Worm (Caenorhabditis elegans) whole organism, young adult: Measurements from ENCODE around the gene F59A1.12.

Source experiments
- B0019.2 ChIP-seq: fragments of 200-800 bp; sonication (Bioruptor generic); conservative IDR thresholded peaks from 2 replicates; pipeline ENCODE4 v1.3.6; 2022; ENCODE audit warnings: missing genetic modification reagents, missing genetic modification characterization, missing compliant biosample characterization
- B0035.1 ChIP-seq: sonication (generic microtip); optimal IDR thresholded peaks from 2 replicates; lab custom pipeline; 2016; ENCODE audit warnings: missing genetic modification characterization, mild to moderate bottlenecking, missing compliant biosample characterization, missing genotype, missing genetic modification reagents
- C06A6.2 ChIP-seq: fragments of 200-800 bp; sonication (Bioruptor generic); conservative IDR thresholded peaks from 2 replicates; pipeline ENCODE4 v1.3.6; 2022; ENCODE audit warnings: missing genetic modification characterization, missing compliant biosample characterization
- C17E4.6 ChIP-seq: fragments of 200-800 bp; sonication (Bioruptor generic); IDR thresholded peaks from 2 replicates; pipeline ENCODE4 v1.3.6; 2022; ENCODE audit warnings: missing genetic modification reagents, missing genetic modification characterization, missing compliant biosample characterization
- D2030.7 ChIP-seq: fragments of 200-800 bp; sonication (Bioruptor generic); IDR thresholded peaks from 2 replicates; pipeline ENCODE4 v1.3.6; 2022; ENCODE audit warnings: missing genetic modification reagents, missing genetic modification characterization, missing compliant biosample characterization
- F22D6.2 ChIP-seq: sonication (generic microtip); optimal IDR thresholded peaks from 2 replicates; lab custom pipeline; 2016; ENCODE audit warnings: mild to moderate bottlenecking, missing genetic modification characterization, missing compliant biosample characterization
- F23B12.7 ChIP-seq: sonication (generic microtip); optimal IDR thresholded peaks from 2 replicates; lab custom pipeline; 2017; ENCODE audit warnings: missing genetic modification characterization, mild to moderate bottlenecking, missing compliant biosample characterization, antibody characterized with exemption, moderate library complexity; ENCODE audit not compliant: insufficient read depth
- F39B2.1 ChIP-seq: fragments of 200-800 bp; sonication (Bioruptor generic); IDR thresholded peaks from 2 replicates; pipeline ENCODE4 v1.3.6; 2022; ENCODE audit warnings: missing genetic modification reagents, missing genetic modification characterization, missing compliant biosample characterization
- F57A8.1 ChIP-seq: fragments of 200-800 bp; sonication (Bioruptor generic); optimal IDR thresholded peaks from 2 replicates; lab custom pipeline; 2018; ENCODE audit warnings: mild to moderate bottlenecking, missing genetic modification characterization, moderate library complexity, missing compliant biosample characterization
- F57C9.4 ChIP-seq: sonication (generic microtip); optimal IDR thresholded peaks from 2 replicates; lab custom pipeline; 2017; ENCODE audit warnings: mild to moderate bottlenecking, missing genetic modification characterization, missing compliant biosample characterization
- K11D2.4 ChIP-seq: fragments of 200-800 bp; sonication (Bioruptor generic); IDR thresholded peaks from 2 replicates; pipeline ENCODE4 v1.3.6; 2022; ENCODE audit warnings: missing genetic modification reagents, missing genetic modification characterization, missing compliant biosample characterization
- T07F8.4 ChIP-seq: sonication (generic microtip); optimal IDR thresholded peaks from 2 replicates; lab custom pipeline; 2016; ENCODE audit warnings: mild to moderate bottlenecking, missing genetic modification characterization, moderate library complexity, missing compliant biosample characterization
- Y67H2A.10 ChIP-seq: fragments of 200-800 bp; sonication (Bioruptor generic); conservative IDR thresholded peaks from 2 replicates; pipeline ENCODE4 v1.3.6; 2022; ENCODE audit warnings: missing genetic modification reagents, missing genetic modification characterization, missing compliant biosample characterization
- Y79H2A.3 ChIP-seq: fragments of 200-800 bp; sonication (Bioruptor generic); conservative IDR thresholded peaks from 2 replicates; pipeline ENCODE4 v1.3.6; 2022; ENCODE audit warnings: missing genetic modification reagents, missing genetic modification characterization, missing compliant biosample characterization
- Y95B8A.8 ChIP-seq: fragments of 200-800 bp; sonication (Bioruptor generic); IDR thresholded peaks from 2 replicates; pipeline ENCODE4 v1.3.6; 2022; ENCODE audit warnings: missing genetic modification reagents, missing genetic modification characterization, missing compliant biosample characterization
- atf-7 ChIP-seq: sonication (generic microtip); optimal IDR thresholded peaks from 2 replicates; lab custom pipeline; 2017; ENCODE audit warnings: mild to moderate bottlenecking, missing genetic modification characterization, missing compliant biosample characterization
- bed-2 ChIP-seq: fragments of 200-800 bp; sonication (Bioruptor generic); IDR thresholded peaks from 2 replicates; pipeline ENCODE4 v1.3.6; 2022; ENCODE audit warnings: missing genetic modification reagents, missing genetic modification characterization, missing compliant biosample characterization
- ccch-3 ChIP-seq: fragments of 200-800 bp; sonication (Bioruptor generic); optimal IDR thresholded peaks from 2 replicates; lab custom pipeline; 2018; ENCODE audit warnings: mild to moderate bottlenecking, missing genetic modification characterization, missing compliant biosample characterization
- cebp-1 ChIP-seq, 2 experiments: fragments of 200-800 bp in 1 of 2; sonication (Bioruptor generic) in 1 of 2; sonication (generic microtip) in 1 of 2; IDR thresholded peaks in 1 of 2; optimal IDR thresholded peaks in 1 of 2; 2 replicates each; pipeline versions ENCODE4 v1.3.6 to Lab custom; 2017 to 2022; ENCODE audit warnings: missing compliant biosample characterization in 2 of 2, missing genetic modification characterization in 2 of 2, mild to moderate bottlenecking in 1 of 2, missing genetic modification reagents in 1 of 2, moderate library complexity in 1 of 2
- ceh-100 ChIP-seq: fragments of 200-800 bp; sonication (Bioruptor generic); IDR thresholded peaks from 2 replicates; pipeline ENCODE4 v1.3.6; 2022; ENCODE audit warnings: missing genetic modification reagents, missing genetic modification characterization, missing compliant biosample characterization
- ceh-58 ChIP-seq: fragments of 200-800 bp; sonication (Bioruptor generic); IDR thresholded peaks from 2 replicates; pipeline ENCODE4 v1.3.6; 2022; ENCODE audit warnings: missing genetic modification characterization, missing compliant biosample characterization
- die-1 ChIP-seq: sonication (generic microtip); optimal IDR thresholded peaks from 2 replicates; lab custom pipeline; 2016; ENCODE audit warnings: missing genotype, mild to moderate bottlenecking, missing genetic modification characterization, missing compliant biosample characterization
- efl-1 ChIP-seq: fragments of 150-350 bp; optimal IDR thresholded peaks from 2 replicates; lab custom pipeline; 2014; ENCODE audit warnings: missing biosample characterization, missing genetic modification reagents, missing genetic modification characterization
- egrh-3 ChIP-seq: fragments of 200-800 bp; sonication (Bioruptor generic); IDR thresholded peaks from 2 replicates; pipeline ENCODE4 v1.3.6; 2022; ENCODE audit warnings: missing genetic modification reagents, missing genetic modification characterization, missing compliant biosample characterization
- ekl-4 ChIP-seq: fragments of 200-800 bp; sonication (Bioruptor generic); IDR thresholded peaks from 2 replicates; pipeline ENCODE4 v1.3.6; 2022; ENCODE audit warnings: missing genetic modification reagents, missing genetic modification characterization, missing compliant biosample characterization
- gei-17 ChIP-seq: fragments of 200-800 bp; sonication (Bioruptor generic); optimal IDR thresholded peaks from 2 replicates; lab custom pipeline; 2018; ENCODE audit warnings: mild to moderate bottlenecking, missing genetic modification characterization, missing compliant biosample characterization
- hlh-12 ChIP-seq: sonication (generic microtip); optimal IDR thresholded peaks from 2 replicates; lab custom pipeline; 2016; ENCODE audit warnings: missing genetic modification characterization, missing compliant biosample characterization
- lag-1 ChIP-seq: fragments of 200-800 bp; sonication (Bioruptor generic); IDR thresholded peaks from 2 replicates; pipeline ENCODE4 v1.3.6; 2022; ENCODE audit warnings: missing genetic modification reagents, missing genetic modification characterization, missing compliant biosample characterization
- let-607 ChIP-seq, 2 experiments: fragments of 200-800 bp in 1 of 2; sonication (Bioruptor generic) in 1 of 2; sonication (generic microtip) in 1 of 2; optimal IDR thresholded peaks; 2 replicates each; lab custom pipeline; 2016 to 2018; ENCODE audit warnings: mild to moderate bottlenecking in 2 of 2, missing compliant biosample characterization in 2 of 2, missing genetic modification characterization in 2 of 2, moderate library complexity in 2 of 2, missing genotype in 1 of 2
- lsy-27 ChIP-seq: sonication (generic microtip); optimal IDR thresholded peaks from 2 replicates; lab custom pipeline; 2017; ENCODE audit warnings: missing genetic modification characterization, mild to moderate bottlenecking, missing compliant biosample characterization, antibody characterized with exemption, missing genotype, borderline replicate concordance; ENCODE audit not compliant: insufficient read depth
- nfya-2 ChIP-seq: fragments of 200-800 bp; sonication (Bioruptor generic); IDR thresholded peaks from 2 replicates; pipeline ENCODE4 v1.3.6; 2022; ENCODE audit warnings: missing genetic modification reagents, missing genetic modification characterization, missing compliant biosample characterization
- nfyb-1 ChIP-seq: fragments of 200-800 bp; sonication (Bioruptor generic); IDR thresholded peaks from 2 replicates; pipeline ENCODE4 v1.3.6; 2022; ENCODE audit warnings: missing genetic modification reagents, missing genetic modification characterization, missing compliant biosample characterization
- nhr-120 ChIP-seq: fragments of 200-800 bp; sonication (Bioruptor generic); IDR thresholded peaks from 2 replicates; pipeline ENCODE4 v1.3.6; 2022; ENCODE audit warnings: missing genetic modification characterization, missing compliant biosample characterization
- nhr-80 ChIP-seq: sonication (generic microtip); optimal IDR thresholded peaks from 2 replicates; lab custom pipeline; 2016; ENCODE audit warnings: missing genetic modification characterization, missing compliant biosample characterization
- nhr-90 ChIP-seq: sonication (generic microtip); optimal IDR thresholded peaks from 2 replicates; lab custom pipeline; 2016; ENCODE audit warnings: missing genotype, mild to moderate bottlenecking, missing genetic modification characterization, missing compliant biosample characterization
- pbrm-1 ChIP-seq: fragments of 200-800 bp; sonication (Bioruptor generic); IDR thresholded peaks from 2 replicates; pipeline ENCODE4 v1.3.6; 2022; ENCODE audit warnings: missing genetic modification reagents, missing genetic modification characterization, missing compliant biosample characterization
- pha-4 ChIP-seq: fragments of 150-350 bp; sonication (generic microtip); optimal IDR thresholded peaks from 2 replicates; lab custom pipeline; 2014; ENCODE audit warnings: missing biosample characterization, missing genetic modification reagents, missing genetic modification characterization
- repo-1 ChIP-seq: sonication (generic microtip); optimal IDR thresholded peaks from 2 replicates; lab custom pipeline; 2017; ENCODE audit warnings: mild to moderate bottlenecking, missing genetic modification characterization, missing compliant biosample characterization
- rpc-1 ChIP-seq, 2 experiments: fragments of 150-350 bp in 1 of 2; sonication (generic microtip) in 1 of 2; optimal IDR thresholded peaks; 2 replicates each; lab custom pipeline; 2014 to 2018; ENCODE audit warnings: missing biosample characterization in 1 of 2, missing genetic modification characterization in 1 of 2, missing genetic modification reagents in 1 of 2, missing genotype in 1 of 2
- sdz-38 ChIP-seq: sonication (generic microtip); optimal IDR thresholded peaks from 2 replicates; lab custom pipeline; 2016; ENCODE audit warnings: missing genotype, missing genetic modification characterization, missing compliant biosample characterization
- sea-2 ChIP-seq: fragments of 200-800 bp; sonication (Bioruptor generic); IDR thresholded peaks from 2 replicates; pipeline ENCODE4 v1.3.6; 2022; ENCODE audit warnings: missing genetic modification characterization, missing compliant biosample characterization
- snpc-3.4 ChIP-seq: sonication (generic microtip); optimal IDR thresholded peaks from 2 replicates; lab custom pipeline; 2017; ENCODE audit warnings: missing genetic modification characterization, mild to moderate bottlenecking, missing compliant biosample characterization, antibody characterized with exemption, moderate library complexity, missing genotype, missing genetic modification reagents
- sptf-2 ChIP-seq: fragments of 200-800 bp; sonication (Bioruptor generic); optimal IDR thresholded peaks from 2 replicates; lab custom pipeline; 2018; ENCODE audit warnings: mild to moderate bottlenecking, missing genetic modification characterization, missing compliant biosample characterization
- tbp1 ChIP-seq: fragments of 200-800 bp; sonication (Bioruptor generic); optimal IDR thresholded peaks from 2 replicates; lab custom pipeline; 2018; ENCODE audit warnings: mild to moderate bottlenecking, missing genetic modification characterization, missing compliant biosample characterization
- unc-62 ChIP-seq: fragments of 150-350 bp; optimal IDR thresholded peaks from 2 replicates; lab custom pipeline; 2014; ENCODE audit warnings: missing biosample characterization, missing genetic modification reagents, missing genetic modification characterization
- xnd-1 ChIP-seq: sonication (generic microtip); optimal IDR thresholded peaks from 2 replicates; lab custom pipeline; 2016; ENCODE audit warnings: missing genotype, missing genetic modification reagents, missing genetic modification characterization, missing compliant biosample characterization
- zfh-2 ChIP-seq: fragments of 200-800 bp; sonication (Bioruptor generic); conservative IDR thresholded peaks from 2 replicates; pipeline ENCODE4 v1.3.6; 2022; ENCODE audit warnings: missing genetic modification reagents, missing genetic modification characterization, missing compliant biosample characterization
- ztf-26 ChIP-seq: sonication (generic microtip); optimal IDR thresholded peaks from 2 replicates; lab custom pipeline; 2017; ENCODE audit warnings: missing genetic modification characterization, missing compliant biosample characterization

Gene F59A1.12

ce11 chrV:17659228-17659627, 8.3 kb downstream of the F59A1.12 start, which contains the start of gene fbxa-108 (continued):
- TF ChIP-seq snpc-3.4 (tag; lab: Kevin White, UChicago) (no peak), nfyb-1 (GFP tag; lab: Robert Waterston, UW) (peak; percentile 60; the same call in 1 of the 2 replicates), B0019.2 (GFP tag; lab: Robert Waterston, UW) (no peak), sea-2 (no peak), atf-7 (tag; lab: Kevin White, UChicago) (peak; percentile 78), hlh-12 (tag; lab: Kevin White, UChicago) (no peak), pha-4 (tag; lab: Kevin White, UChicago) (peak; percentile 82), die-1 (tag; lab: Kevin White, UChicago) (no peak), sdz-38 (tag; lab: Kevin White, UChicago) (no peak), tbp1 (GFP tag; lab: Kevin White, UChicago) (peak; percentile 22), egrh-3 (GFP tag; lab: Robert Waterston, UW) (no peak), B0035.1 (no peak), lag-1 (GFP tag; lab: Robert Waterston, UW) (no peak), nfya-2 (GFP tag; lab: Robert Waterston, UW) (no peak), F57A8.1 (GFP tag; lab: Kevin White, UChicago) (no peak), F22D6.2 (tag; lab: Kevin White, UChicago) (peak; percentile 9), nhr-90 (tag; lab: Kevin White, UChicago) (peak; percentile 59), efl-1 (GFP tag; lab: Kevin White, UChicago) (no peak), ceh-58 (GFP tag; lab: Robert Waterston, UW) (no peak), Y79H2A.3 (GFP tag; lab: Robert Waterston, UW) (no peak), K11D2.4 (GFP tag; lab: Robert Waterston, UW) (no peak), let-607 (tag; optimal IDR thresholded peaks at IDR 0.05; lab: Kevin White, UChicago) (peak; percentile 14 to 35), F57C9.4 (tag; lab: Kevin White, UChicago) (no peak), cebp-1 (GFP tag; IDR thresholded peaks at IDR 0.05; lab: Robert Waterston, UW) (peak; percentile 97), cebp-1 (tag; optimal IDR thresholded peaks at IDR 0.05; lab: Kevin White, UChicago) (peak; percentile 97), C06A6.2 (no peak), T07F8.4 (tag; lab: Kevin White, UChicago) (no peak), ztf-26 (tag; lab: Kevin White, UChicago) (no peak)

- TF ChIP-seq zfh-2 (GFP tag; lab: Robert Waterston, UW) (no peak), nhr-120 (GFP tag; lab: Robert Waterston, UW) (no peak), repo-1 (tag; lab: Kevin White, UChicago) (no peak), unc-62 (GFP tag; lab: Kevin White, UChicago) (no peak), F39B2.1 (GFP tag; lab: Robert Waterston, UW) (no peak), lag-1 (GFP tag; lab: Robert Waterston, UW) (no peak), pbrm-1 (no peak), Y67H2A.10 (GFP tag; lab: Robert Waterston, UW) (no peak), F23B12.7 (tag; lab: Kevin White, UChicago) (no peak), hlh-12 (tag; lab: Kevin White, UChicago) (no peak), ceh-100 (GFP tag; lab: Robert Waterston, UW) (no peak), Y95B8A.8 (no peak), bed-2 (GFP tag; lab: Robert Waterston, UW) (no peak), nhr-80 (tag; lab: Kevin White, UChicago) (no peak), gei-17 (GFP tag; lab: Kevin White, UChicago) (no peak), C17E4.6 (GFP tag; lab: Robert Waterston, UW) (no peak), D2030.7 (GFP tag; lab: Robert Waterston, UW) (peak; percentile 48), lsy-27 (tag; lab: Kevin White, UChicago) (no peak), ekl-4 (GFP tag; lab: Robert Waterston, UW) (no peak), F57C9.4 (tag; lab: Kevin White, UChicago) (no peak), xnd-1 (tag; lab: Kevin White, UChicago) (peak; percentile 56), rpc-1 (optimal IDR thresholded peaks at IDR 0.05; lab: Kevin White, UChicago) (no peak), rpc-1 (tag; optimal IDR thresholded peaks at IDR 0.05; lab: Kevin White, UChicago) (no peak), sptf-2 (no peak), ccch-3 (GFP tag; lab: Kevin White, UChicago) (no peak)
Measured at ce11 chrV:17658824-17659223, 8.8 kb downstream of the F59A1.12 start.
